Worm (Caenorhabditis elegans): ENCODE results near the gene irld-8.
A peak's percentile ranks its signal among the peaks of the same experiment; 100 is the strongest.

The irld-8 gene

ce11 chrIV:8115462-8115861 lies at the start of gene irld-8:
Gene irld-8 (plus strand): TSS chrIV:8115762.
- TF ChIP-seq hlh-17 (GFP tag; optimal IDR thresholded peaks at IDR 0.05; ENCODE audit: borderline replicate concordance) = no peak
- no peak for TF ChIP-seq nhr-84 (tag; optimal IDR thresholded peaks at IDR 0.05)

DNA sequence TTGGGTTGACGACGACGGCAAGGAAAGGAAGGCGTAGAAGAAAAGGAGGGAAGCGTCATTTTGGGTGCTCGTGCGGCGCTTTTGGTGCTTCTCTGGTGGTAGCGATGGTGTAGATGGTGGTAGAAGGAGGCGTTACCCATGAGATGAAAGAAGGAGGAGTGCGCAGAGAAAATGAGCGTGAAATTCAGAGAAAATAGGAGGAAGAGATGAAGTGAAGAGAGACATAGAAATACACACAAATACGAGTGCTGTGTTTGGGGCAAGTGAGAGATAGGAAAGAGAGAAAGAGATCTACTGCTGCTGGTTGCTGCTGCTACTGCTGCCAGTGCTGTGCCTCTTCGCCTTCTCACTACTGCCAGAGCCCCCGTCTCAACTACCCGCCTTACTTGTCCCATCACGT lies 49.0 kb upstream of the irld-8 start:
- TF ChIP-seq lin-35 (GFP tag; optimal IDR thresholded peaks at IDR 0.05) (peak in 1 of 2 experiments; percentile 7), xbp-1 (tag; optimal IDR thresholded peaks at IDR 0.05) (peak; percentile 18), lir-3 (tag; optimal IDR thresholded peaks at IDR 0.05; ENCODE audit: poor library complexity) (peak; percentile 14), rnt-1 (tag; optimal IDR thresholded peaks at IDR 0.05) (peak; percentile 43), C04F5.9 (tag; optimal IDR thresholded peaks at IDR 0.05) (no peak), tbx-2 (tag; optimal IDR thresholded peaks at IDR 0.05) (peak; percentile 51), lin-39 (tag; optimal IDR thresholded peaks at IDR 0.05) (no peak), fkh-8 (tag; optimal IDR thresholded peaks at IDR 0.05) (peak; percentile 70), vab-15 (tag; optimal IDR thresholded peaks at IDR 0.05) (no peak), nhr-19 (GFP tag; conservative IDR thresholded peaks at IDR 0.05) (no peak), nhr-12 (tag; optimal IDR thresholded peaks at IDR 0.05) (no peak), lsy-2 (tag; optimal IDR thresholded peaks at IDR 0.05) (peak in 1 of 2 experiments; percentile 63), tlp-1 (tag; optimal IDR thresholded peaks at IDR 0.05) (no peak), ceh-63 (GFP tag; optimal IDR thresholded peaks at IDR 0.05) (no peak), unc-62 (GFP tag; optimal IDR thresholded peaks at IDR 0.05) (no peak), ceh-82 (tag; optimal IDR thresholded peaks at IDR 0.05) (peak in 2 of 3 experiments; percentile 11 to 44), ceh-88 (GFP tag; IDR thresholded peaks at IDR 0.05) (no peak), nhr-47 (tag; optimal IDR thresholded peaks at IDR 0.05) (peak; percentile 34), C34B4.2 (tag; optimal IDR thresholded peaks at IDR 0.05) (no peak), alr-1 (tag; optimal IDR thresholded peaks at IDR 0.05; ENCODE audit: borderline replicate concordance) (no peak), ztf-11 (tag; optimal IDR thresholded peaks at IDR 0.05) (peak in 1 of 2 experiments; percentile 13), skn-1 (tag; optimal IDR thresholded peaks at IDR 0.05) (no peak), efl-1 (optimal IDR thresholded peaks at IDR 0.05) (peak; percentile 18 to 42), efl-1 (GFP tag; optimal IDR thresholded peaks at IDR 0.05 in 1 of 2) (no peak), ztf-4 (tag; optimal IDR thresholded peaks at IDR 0.05) (no peak), jun-1 (tag; optimal IDR thresholded peaks at IDR 0.05) (peak; percentile 7), dpl-1 (GFP tag; optimal IDR thresholded peaks at IDR 0.05) (no peak), dsc-1 (tag; optimal IDR thresholded peaks at IDR 0.05) (peak; percentile 31), zag-1 (tag; optimal IDR thresholded peaks at IDR 0.05) (no peak), nhr-85 (tag) (no peak), nhr-71 (tag; optimal IDR thresholded peaks at IDR 0.05) (peak; percentile 56), lin-14 (GFP tag; optimal IDR thresholded peaks at IDR 0.05) (peak; percentile 79), fkh-10 (GFP tag; optimal IDR thresholded peaks at IDR 0.05) (no peak), nhr-20 (tag; optimal IDR thresholded peaks at IDR 0.05) (peak; percentile 26), nhr-84 (tag; optimal IDR thresholded peaks at IDR 0.05) (no peak), snu-23 (GFP tag; optimal IDR thresholded peaks at IDR 0.05) (peak; percentile 52), mab-9 (GFP tag; IDR thresholded peaks at IDR 0.05) (no peak), elt-3 (tag; optimal IDR thresholded peaks at IDR 0.05) (no peak), mep-1 (tag; optimal IDR thresholded peaks at IDR 0.05) (peak; percentile 26), swsn-7 (tag; optimal IDR thresholded peaks at IDR 0.05) (peak; percentile 50), mef-2 (tag; optimal IDR thresholded peaks at IDR 0.05) (no peak), aha-1 (tag; optimal IDR thresholded peaks at IDR 0.05) (no peak), sox-4 (tag; optimal IDR thresholded peaks at IDR 0.05) (no peak), unc-86 (tag; optimal IDR thresholded peaks at IDR 0.05) (peak; percentile 24), isw-1 (GFP tag; IDR thresholded peaks at IDR 0.05) (peak; percentile 18; the same call in 1 of the 2 replicates), ceh-90 (tag; optimal IDR thresholded peaks at IDR 0.05) (no peak), hlh-17 (GFP tag; optimal IDR thresholded peaks at IDR 0.05; ENCODE audit: borderline replicate concordance) (no peak), nhr-76 (tag; optimal IDR thresholded peaks at IDR 0.05) (no peak)

Measured in whole organism, L1 larva.